In genomic region chrX:10543303-10543702, dm6 we compare ENCODE assay signal across 1 fruit fly cellular context.
TF ChIP-seq lines count a peak whose summit lies in the region.

No protein-coding gene starts in this region.

TF ChIP-seq in whole organism, embryonic, 481 proteins besides CTCF, POLR2A, EP300 and RAD21 (continued from another document and continues in another):
- TF ChIP-seq CG13123 (GFP tag; optimal IDR thresholded peaks at IDR 0.05; lab: Kevin White, UChicago) = peak; percentile 16
- TF ChIP-seq yki (optimal IDR thresholded peaks at IDR 0.05; lab: Kevin White, UChicago) = no peak
- peak; percentile 54 for TF ChIP-seq zen (tag; optimal IDR thresholded peaks at IDR 0.05; lab: Kevin White, UChicago)
- peak; percentile 26 for TF ChIP-seq ems (GFP tag; optimal IDR thresholded peaks at IDR 0.05; lab: Kevin White, UChicago)
- peak; percentile 55 for TF ChIP-seq tap (tag; optimal IDR thresholded peaks at IDR 0.05; lab: Kevin White, UChicago)
- no peak for TF ChIP-seq nom (GFP tag; optimal IDR thresholded peaks at IDR 0.05; lab: Kevin White, UChicago)
- TF ChIP-seq CG16779 (GFP tag; IDR thresholded peaks at IDR 0.05; lab: Robert Waterston, UW) = no peak
- TF ChIP-seq gsb-n (tag; optimal IDR thresholded peaks at IDR 0.05; lab: Kevin White, UChicago) = peak; percentile 53
- TF ChIP-seq CG17568 (GFP tag; optimal IDR thresholded peaks at IDR 0.05; lab: Kevin White, UChicago) = no peak
- peak; percentile 10 for TF ChIP-seq Mad (GFP tag; optimal IDR thresholded peaks at IDR 0.05; lab: Kevin White, UChicago)
- TF ChIP-seq Hr51 (GFP tag; optimal IDR thresholded peaks at IDR 0.05; lab: Kevin White, UChicago) = peak in 1 of 2 experiments; percentile 74
- TF ChIP-seq slp2 (GFP tag; optimal IDR thresholded peaks at IDR 0.05; lab: Kevin White, UChicago) = peak; percentile 23
- peak; percentile 55; the same call in 1 of the 2 replicates for TF ChIP-seq stc (GFP tag; IDR thresholded peaks at IDR 0.05; lab: Robert Waterston, UW)
- no peak for TF ChIP-seq CG8765 (GFP tag; IDR thresholded peaks at IDR 0.05; lab: Robert Waterston, UW)
- TF ChIP-seq CG1792 (GFP tag; optimal IDR thresholded peaks at IDR 0.05; lab: Kevin White, UChicago) = no peak
- TF ChIP-seq CG10267 (tag; optimal IDR thresholded peaks at IDR 0.05; lab: Kevin White, UChicago) = peak; percentile 58
- peak; percentile 57 for TF ChIP-seq NfI (GFP tag; optimal IDR thresholded peaks at IDR 0.05; lab: Kevin White, UChicago)
- TF ChIP-seq sug (tag; optimal IDR thresholded peaks at IDR 0.05; lab: Kevin White, UChicago) = no peak
- TF ChIP-seq CG8388 (GFP tag; optimal IDR thresholded peaks at IDR 0.05; lab: Kevin White, UChicago) = peak; percentile 76
- no peak for TF ChIP-seq sima (GFP tag; optimal IDR thresholded peaks at IDR 0.05; lab: Kevin White, UChicago)
- TF ChIP-seq esg (GFP tag; conservative IDR thresholded peaks at IDR 0.05; lab: Robert Waterston, UW) = peak; percentile 34; the same call in 1 of the 2 replicates
- no peak for TF ChIP-seq Drgx (GFP tag; IDR thresholded peaks at IDR 0.05; lab: Robert Waterston, UW)
- TF ChIP-seq wdn (GFP tag; IDR thresholded peaks at IDR 0.05; lab: Robert Waterston, UW) = no peak
- no peak for TF ChIP-seq Nf-YC (tag; optimal IDR thresholded peaks at IDR 0.05; lab: Kevin White, UChicago)
- no peak for TF ChIP-seq corto (GFP tag; optimal IDR thresholded peaks at IDR 0.05; lab: Kevin White, UChicago)
- TF ChIP-seq Stat92E (GFP tag; optimal IDR thresholded peaks at IDR 0.05; lab: Kevin White, UChicago) = no peak
- TF ChIP-seq gt (GFP tag; IDR thresholded peaks at IDR 0.05; lab: Robert Waterston, UW) = 0 out of 2 replicates have a peak, but pooled peaks have one; percentile 18
- TF ChIP-seq grau (tag; optimal IDR thresholded peaks at IDR 0.05; lab: Kevin White, UChicago) = peak; percentile 60
- peak; percentile 48 for TF ChIP-seq wor (GFP tag; IDR thresholded peaks at IDR 0.05; lab: Robert Waterston, UW)
- no peak for TF ChIP-seq BEAF-32 (GFP tag; optimal IDR thresholded peaks at IDR 0.05; lab: Kevin White, UChicago)
- TF ChIP-seq CG17328 (GFP tag; IDR thresholded peaks at IDR 0.05; lab: Robert Waterston, UW) = peak; percentile 63; the same call in 1 of the 2 replicates
- TF ChIP-seq trem (tag; optimal IDR thresholded peaks at IDR 0.05; lab: Kevin White, UChicago) = peak; percentile 27
- TF ChIP-seq ara (GFP tag; IDR thresholded peaks at IDR 0.05; lab: Robert Waterston, UW) = peak; percentile 57
- no peak for TF ChIP-seq rib (GFP tag; IDR thresholded peaks at IDR 0.05; lab: Robert Waterston, UW)
- no peak for TF ChIP-seq dan (GFP tag; IDR thresholded peaks at IDR 0.05; lab: Robert Waterston, UW)
- TF ChIP-seq p53 (GFP tag; optimal IDR thresholded peaks at IDR 0.05; lab: Kevin White, UChicago) = no peak
- no peak for TF ChIP-seq CG7745 (tag; optimal IDR thresholded peaks at IDR 0.05; lab: Kevin White, UChicago)
- TF ChIP-seq Dfd (GFP tag; optimal IDR thresholded peaks at IDR 0.05; lab: Kevin White, UChicago) = no peak
- no peak for TF ChIP-seq ac (GFP tag; optimal IDR thresholded peaks at IDR 0.05; lab: Kevin White, UChicago)
- TF ChIP-seq emc (GFP tag; optimal IDR thresholded peaks at IDR 0.05; lab: Kevin White, UChicago) = no peak
- TF ChIP-seq BtbVII (GFP tag; optimal IDR thresholded peaks at IDR 0.05; lab: Kevin White, UChicago) = no peak
- peak; percentile 46; the same call in 1 of the 2 replicates for TF ChIP-seq Rfx (GFP tag; IDR thresholded peaks at IDR 0.05; lab: Robert Waterston, UW)
- TF ChIP-seq so (GFP tag; IDR thresholded peaks at IDR 0.05; lab: Robert Waterston, UW) = no peak
- TF ChIP-seq gcm2 (GFP tag; optimal IDR thresholded peaks at IDR 0.05; lab: Kevin White, UChicago) = no peak
- TF ChIP-seq CG10565 (GFP tag; optimal IDR thresholded peaks at IDR 0.05; lab: Kevin White, UChicago) = no peak
- TF ChIP-seq CG10431 (GFP tag; optimal IDR thresholded peaks at IDR 0.05; lab: Kevin White, UChicago) = no peak
- no peak for TF ChIP-seq org-1 (GFP tag; optimal IDR thresholded peaks at IDR 0.05; lab: Kevin White, UChicago)
- TF ChIP-seq sr (GFP tag; IDR thresholded peaks at IDR 0.05; lab: Robert Waterston, UW) = no peak
- peak; percentile 56; the same call in 1 of the 2 replicates for TF ChIP-seq Ada2b (GFP tag; IDR thresholded peaks at IDR 0.05; lab: Robert Waterston, UW)
- TF ChIP-seq btn (GFP tag; optimal IDR thresholded peaks at IDR 0.05; lab: Kevin White, UChicago) = peak; percentile 32
- TF ChIP-seq br (optimal IDR thresholded peaks at IDR 0.05; lab: Kevin White, UChicago) = no peak
- TF ChIP-seq CG15601 (tag; optimal IDR thresholded peaks at IDR 0.05; lab: Kevin White, UChicago) = peak; percentile 56
- TF ChIP-seq crp (GFP tag; optimal IDR thresholded peaks at IDR 0.05; lab: Kevin White, UChicago) = no peak
- peak; percentile 76 for TF ChIP-seq CG7839 (tag; optimal IDR thresholded peaks at IDR 0.05; lab: Kevin White, UChicago)
- peak; percentile 48 for TF ChIP-seq CG1602 (GFP tag; optimal IDR thresholded peaks at IDR 0.05; lab: Kevin White, UChicago)
- TF ChIP-seq her (GFP tag; optimal IDR thresholded peaks at IDR 0.05; lab: Kevin White, UChicago) = no peak
- no peak for TF ChIP-seq CG11085 (GFP tag; IDR thresholded peaks at IDR 0.05; lab: Robert Waterston, UW)
- peak; percentile 31 for TF ChIP-seq chn (GFP tag; optimal IDR thresholded peaks at IDR 0.05; lab: Kevin White, UChicago)
- peak; percentile 87 for TF ChIP-seq ci (GFP tag; IDR thresholded peaks at IDR 0.05; lab: Robert Waterston, UW)
- TF ChIP-seq Kr (GFP tag; optimal IDR thresholded peaks at IDR 0.05; lab: Kevin White, UChicago) = no peak
- TF ChIP-seq Dip2 (GFP tag; IDR thresholded peaks at IDR 0.05; lab: Robert Waterston, UW) = no peak
- peak; percentile 67 for TF ChIP-seq az2 (GFP tag; optimal IDR thresholded peaks at IDR 0.05; lab: Kevin White, UChicago)
- TF ChIP-seq CG3163 (GFP tag; optimal IDR thresholded peaks at IDR 0.05; lab: Kevin White, UChicago) = no peak
- no peak for TF ChIP-seq HLH4C (GFP tag; IDR thresholded peaks at IDR 0.05; lab: Robert Waterston, UW; ENCODE audit: partially characterized antibody)
- TF ChIP-seq Elba2 (GFP tag; optimal IDR thresholded peaks at IDR 0.05; lab: Kevin White, UChicago) = no peak
- TF ChIP-seq CG7556 (GFP tag; optimal IDR thresholded peaks at IDR 0.05; lab: Kevin White, UChicago) = peak; percentile 60
- no peak for TF ChIP-seq Dll (GFP tag; IDR thresholded peaks at IDR 0.05; lab: Robert Waterston, UW; ENCODE audit: partially characterized antibody)
- TF ChIP-seq CG4617 (GFP tag; optimal IDR thresholded peaks at IDR 0.05; lab: Kevin White, UChicago; ENCODE audit: borderline replicate concordance) = no peak
- no peak for TF ChIP-seq prd (optimal IDR thresholded peaks at IDR 0.05; lab: Kevin White, UChicago)
- peak; percentile 73 for TF ChIP-seq prd (GFP tag; IDR thresholded peaks at IDR 0.05; lab: Robert Waterston, UW)
- TF ChIP-seq Asciz (GFP tag; optimal IDR thresholded peaks at IDR 0.05; lab: Kevin White, UChicago) = peak; percentile 71
- TF ChIP-seq bowl (GFP tag; IDR thresholded peaks at IDR 0.05; lab: Robert Waterston, UW) = 0 out of 2 replicates have a peak, but pooled peaks have one; percentile 7
- peak; percentile 21 for TF ChIP-seq CG5180 (GFP tag; optimal IDR thresholded peaks at IDR 0.05; lab: Kevin White, UChicago)
- no peak for TF ChIP-seq CG10462 (GFP tag; optimal IDR thresholded peaks at IDR 0.05; lab: Kevin White, UChicago)
- TF ChIP-seq Ptx1 (GFP tag; IDR thresholded peaks at IDR 0.05; lab: Robert Waterston, UW) = peak; percentile 72
- TF ChIP-seq CG15514 (GFP tag; optimal IDR thresholded peaks at IDR 0.05; lab: Kevin White, UChicago) = peak; percentile 10
- no peak for TF ChIP-seq fd102C (GFP tag; optimal IDR thresholded peaks at IDR 0.05; lab: Kevin White, UChicago)
- no peak for TF ChIP-seq CG34224 (GFP tag; IDR thresholded peaks at IDR 0.05; lab: Robert Waterston, UW; ENCODE audit: partially characterized antibody)
- TF ChIP-seq CG2712 (tag; optimal IDR thresholded peaks at IDR 0.05; lab: Kevin White, UChicago) = peak; percentile 79
- no peak; the same call in 1 of the 2 replicates for TF ChIP-seq CG9215 (GFP tag; IDR thresholded peaks at IDR 0.05; lab: Robert Waterston, UW)
- TF ChIP-seq ssp (GFP tag; IDR thresholded peaks at IDR 0.05; lab: Robert Waterston, UW) = no peak
- TF ChIP-seq CG11093 (GFP tag; IDR thresholded peaks at IDR 0.05; lab: Robert Waterston, UW) = no peak
- no peak for TF ChIP-seq Dip3 (GFP tag; optimal IDR thresholded peaks at IDR 0.05; lab: Kevin White, UChicago)
- TF ChIP-seq sd (tag; optimal IDR thresholded peaks at IDR 0.05; lab: Kevin White, UChicago) = no peak
- peak; percentile 23 for TF ChIP-seq CG3281 (GFP tag; optimal IDR thresholded peaks at IDR 0.05; lab: Kevin White, UChicago)
- TF ChIP-seq CG11504 (tag; optimal IDR thresholded peaks at IDR 0.05; lab: Kevin White, UChicago) = peak; percentile 80
- no peak for TF ChIP-seq CG32532 (GFP tag; IDR thresholded peaks at IDR 0.05; lab: Robert Waterston, UW)
- TF ChIP-seq CG3726 (GFP tag; IDR thresholded peaks at IDR 0.05; lab: Robert Waterston, UW) = no peak
- no peak for TF ChIP-seq CG3065 (GFP tag; optimal IDR thresholded peaks at IDR 0.05; lab: Kevin White, UChicago)
- no peak for TF ChIP-seq fru (optimal IDR thresholded peaks at IDR 0.05; lab: Kevin White, UChicago)
- TF ChIP-seq Hmx (GFP tag; optimal IDR thresholded peaks at IDR 0.05; lab: Kevin White, UChicago) = peak; percentile 11
- peak; percentile 12 for TF ChIP-seq Atf-2 (GFP tag; optimal IDR thresholded peaks at IDR 0.05; lab: Kevin White, UChicago)
- TF ChIP-seq CG43689 (GFP tag; IDR thresholded peaks at IDR 0.05; lab: Robert Waterston, UW) = no peak
- peak; percentile 4 for TF ChIP-seq CG16863 (GFP tag; optimal IDR thresholded peaks at IDR 0.05; lab: Kevin White, UChicago)
- TF ChIP-seq Camta (GFP tag; optimal IDR thresholded peaks at IDR 0.05; lab: Kevin White, UChicago) = peak; percentile 57
- peak; percentile 11 for TF ChIP-seq CG10147 (GFP tag; optimal IDR thresholded peaks at IDR 0.05; lab: Kevin White, UChicago)
- TF ChIP-seq pan (optimal IDR thresholded peaks at IDR 0.05; lab: Kevin White, UChicago) = no peak
- TF ChIP-seq pan (GFP tag; optimal IDR thresholded peaks at IDR 0.05 in 1 of 2, IDR thresholded peaks at IDR 0.05 in 1 of 2) = peak in 1 of 2 experiments; percentile 75
- no peak for TF ChIP-seq CG2116 (GFP tag; optimal IDR thresholded peaks at IDR 0.05; lab: Kevin White, UChicago)
- no peak for TF ChIP-seq sc (optimal IDR thresholded peaks at IDR 0.05; lab: Kevin White, UChicago)
- TF ChIP-seq sc (GFP tag; optimal IDR thresholded peaks at IDR 0.05; lab: Kevin White, UChicago) = peak; percentile 61
- peak in 1 of 2 experiments; percentile 63 for TF ChIP-seq Pdp1 (GFP tag; optimal IDR thresholded peaks at IDR 0.05; lab: Kevin White, UChicago)
- TF ChIP-seq CG12744 (GFP tag; optimal IDR thresholded peaks at IDR 0.05; lab: Kevin White, UChicago) = peak; percentile 19
- TF ChIP-seq kay (GFP tag; optimal IDR thresholded peaks at IDR 0.05; lab: Kevin White, UChicago) = no peak
- peak; percentile 57 for TF ChIP-seq Fer3 (tag; optimal IDR thresholded peaks at IDR 0.05; lab: Kevin White, UChicago)
- no peak for TF ChIP-seq danr (GFP tag; IDR thresholded peaks at IDR 0.05; lab: Robert Waterston, UW)
- TF ChIP-seq CG6813 (GFP tag; optimal IDR thresholded peaks at IDR 0.05; lab: Kevin White, UChicago) = peak; percentile 43
- TF ChIP-seq Lim3 (GFP tag; IDR thresholded peaks at IDR 0.05; lab: Robert Waterston, UW) = no peak
- TF ChIP-seq gsb (GFP tag; IDR thresholded peaks at IDR 0.05; lab: Robert Waterston, UW) = no peak
- TF ChIP-seq Antp (GFP tag; optimal IDR thresholded peaks at IDR 0.05; lab: Kevin White, UChicago) = peak; percentile 39
- 0 out of 3 replicates have a peak, but pooled peaks have one; percentile 57 for TF ChIP-seq otp (GFP tag; IDR thresholded peaks at IDR 0.05; lab: Robert Waterston, UW)
- TF ChIP-seq tin (GFP tag; optimal IDR thresholded peaks at IDR 0.05; lab: Kevin White, UChicago) = peak; percentile 66
- no peak for TF ChIP-seq shn (GFP tag; optimal IDR thresholded peaks at IDR 0.05; lab: Kevin White, UChicago)
- TF ChIP-seq sens-2 (GFP tag; IDR thresholded peaks at IDR 0.05; lab: Robert Waterston, UW) = 0 out of 2 replicates have a peak, but pooled peaks have one; percentile 39
- no peak for TF ChIP-seq Bgb (GFP tag; IDR thresholded peaks at IDR 0.05; lab: Robert Waterston, UW; ENCODE audit: partially characterized antibody)
- peak; percentile 39 for TF ChIP-seq nerfin-1 (tag; optimal IDR thresholded peaks at IDR 0.05; lab: Kevin White, UChicago)
- no peak for TF ChIP-seq CG13624 (GFP tag; optimal IDR thresholded peaks at IDR 0.05; lab: Kevin White, UChicago)
- TF ChIP-seq HHEX (GFP tag; optimal IDR thresholded peaks at IDR 0.05; lab: Kevin White, UChicago) = peak; percentile 33
- peak; percentile 62 to 70 for TF ChIP-seq chif (GFP tag; optimal IDR thresholded peaks at IDR 0.05; lab: Kevin White, UChicago)
- peak; percentile 38 for TF ChIP-seq salm (tag; optimal IDR thresholded peaks at IDR 0.05; lab: Kevin White, UChicago)
- TF ChIP-seq Doc2 (GFP tag; IDR thresholded peaks at IDR 0.05; lab: Robert Waterston, UW) = no peak
- TF ChIP-seq CG13296 (GFP tag; optimal IDR thresholded peaks at IDR 0.05; lab: Kevin White, UChicago) = no peak
- no peak for TF ChIP-seq Hand (GFP tag; optimal IDR thresholded peaks at IDR 0.05; lab: Kevin White, UChicago)
- peak; percentile 50; the same call in 1 of the 3 replicates for TF ChIP-seq dysf (GFP tag; IDR thresholded peaks at IDR 0.05; lab: Robert Waterston, UW)
- peak; percentile 68 for TF ChIP-seq CG10366 (GFP tag; IDR thresholded peaks at IDR 0.05; lab: Robert Waterston, UW)
- TF ChIP-seq chinmo (GFP tag; IDR thresholded peaks at IDR 0.05; lab: Robert Waterston, UW; ENCODE audit: partially characterized antibody) = no peak
- TF ChIP-seq maf-S (GFP tag; optimal IDR thresholded peaks at IDR 0.05; lab: Kevin White, UChicago) = no peak
- peak; percentile 65 for TF ChIP-seq CG30403 (GFP tag; optimal IDR thresholded peaks at IDR 0.05; lab: Kevin White, UChicago)
- TF ChIP-seq ewg (GFP tag; optimal IDR thresholded peaks at IDR 0.05; lab: Kevin White, UChicago) = peak; percentile 39
- peak; percentile 56 for TF ChIP-seq CG1529 (GFP tag; optimal IDR thresholded peaks at IDR 0.05; lab: Kevin White, UChicago)
- TF ChIP-seq dimm (GFP tag; IDR thresholded peaks at IDR 0.05; lab: Robert Waterston, UW) = no peak
- TF ChIP-seq CG12155 (GFP tag; optimal IDR thresholded peaks at IDR 0.05; lab: Kevin White, UChicago) = peak; percentile 17
- no peak for TF ChIP-seq hkb (optimal IDR thresholded peaks at IDR 0.05; lab: Kevin White, UChicago)
- TF ChIP-seq hkb (GFP tag; IDR thresholded peaks at IDR 0.05; lab: Robert Waterston, UW) = peak; percentile 57
